Worm (Caenorhabditis elegans): ENCODE data around the gene hgrs-1.

DNA sequence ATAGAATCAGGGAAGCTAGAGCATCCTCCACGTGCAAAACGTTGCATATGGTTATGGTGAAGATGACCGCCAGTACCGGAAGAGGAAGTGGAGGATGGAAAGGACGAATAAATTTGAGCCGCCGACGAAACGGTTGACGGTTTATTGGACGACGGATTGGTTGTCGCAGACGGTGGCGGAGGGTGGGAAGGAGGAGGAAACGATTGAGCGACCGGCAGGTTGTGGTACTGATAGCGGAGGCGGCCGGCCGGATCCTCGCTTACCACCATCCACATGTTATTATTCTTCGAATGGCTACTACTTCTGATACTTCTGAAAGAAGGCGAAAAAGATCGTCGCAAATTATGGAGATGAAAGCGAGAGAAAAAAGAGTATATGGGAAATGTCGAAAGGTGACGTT is 13.0 kb downstream of the hgrs-1 start:
- TF ChIP-seq ref-1 (GFP tag; conservative IDR thresholded peaks at IDR 0.05) (no peak), klf-2 (GFP tag; conservative IDR thresholded peaks at IDR 0.05) (no peak), flt-1 (GFP tag; IDR thresholded peaks at IDR 0.05) (no peak), med-1 (GFP tag; optimal IDR thresholded peaks at IDR 0.05; ENCODE audit: insufficient read depth) (no peak), ztf-29 (GFP tag; IDR thresholded peaks at IDR 0.05) (no peak), ztf-23 (GFP tag; IDR thresholded peaks at IDR 0.05) (no peak), T22C8.4 (GFP tag; IDR thresholded peaks at IDR 0.05) (no peak), cog-1 (tag; optimal IDR thresholded peaks at IDR 0.05) (no peak)
